Fruit fly (Drosophila melanogaster) Kc167 (cell line): ENCODE data around the gene sturkopf.

ENCODE experiments used
- Myc ChIP-seq: fragments of >200 bp; optimal IDR thresholded peaks from 2 replicates; lab custom pipeline; 2017; ENCODE audit warnings: missing external identifiers
- Sin3A ChIP-seq: fragments of >200 bp; optimal IDR thresholded peaks from 2 replicates; lab custom pipeline; 2018; ENCODE audit warnings: missing external identifiers
- insv ChIP-seq: fragments of >200 bp; optimal IDR thresholded peaks from 3 replicates; lab custom pipeline; 2018; ENCODE audit warnings: missing external identifiers
- ttk ChIP-seq: sonication (Bioruptor generic); optimal IDR thresholded peaks from 2 replicates; lab custom pipeline; 2017; ENCODE audit warnings: missing external identifiers

DNA sequence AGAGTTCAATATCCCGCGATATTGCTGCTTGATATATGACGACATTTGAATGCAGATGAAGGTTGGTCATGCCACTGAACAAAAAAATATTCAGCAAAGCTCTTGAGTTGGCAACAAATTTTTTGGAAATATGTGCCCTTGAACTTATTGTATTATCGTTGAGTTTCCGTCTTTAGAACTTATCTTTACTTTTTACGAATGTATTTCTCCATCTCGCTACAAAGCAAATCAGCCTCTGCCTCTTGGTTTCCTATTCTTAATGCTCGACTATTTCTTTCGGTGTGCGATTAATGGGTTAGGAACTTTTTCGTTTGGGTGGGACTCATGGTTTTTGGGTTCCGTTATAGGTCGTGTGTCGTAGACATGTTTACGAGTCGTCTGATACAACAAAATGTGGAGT lies 10.0 kb upstream of the sturkopf start:
- no peak for TF ChIP-seq Myc (lab: Kevin White, UChicago)
- no peak for TF ChIP-seq ttk (lab: Kevin White, UChicago)
- no peak for TF ChIP-seq Sin3A (lab: Kevin White, UChicago)
- TF ChIP-seq insv, result no peak
